Fruit fly (Drosophila melanogaster) whole organism, adult: Measurements from ENCODE around the gene Hasp.

ENCODE experiments used
- CG11617 ChIP-seq: fragments of 200-800 bp; sonication (Bioruptor generic); optimal IDR thresholded peaks from 2 replicates; lab custom pipeline; 2017; ENCODE audit warnings: mild to moderate bottlenecking, missing biosample characterization, missing genetic modification reagents, missing genetic modification characterization
- CG12768 ChIP-seq: fragments of 200-800 bp; sonication (Bioruptor generic); optimal IDR thresholded peaks from 2 replicates; lab custom pipeline; 2017; ENCODE audit warnings: missing biosample characterization, missing genetic modification characterization, mild to moderate bottlenecking, moderate library complexity, missing genetic modification reagents
- CG14711 ChIP-seq: fragments of 200-800 bp; sonication (Bioruptor generic); optimal IDR thresholded peaks from 2 replicates; lab custom pipeline; 2018; ENCODE audit warnings: missing biosample characterization, mild to moderate bottlenecking, missing genetic modification characterization, moderate library complexity
- CG1620 ChIP-seq: fragments of 200-800 bp; sonication (Bioruptor generic); optimal IDR thresholded peaks from 2 replicates; lab custom pipeline; 2016; ENCODE audit warnings: missing biosample characterization, missing genetic modification characterization
- CG5204 ChIP-seq: fragments of 200-800 bp; sonication (Bioruptor generic); optimal IDR thresholded peaks from 2 replicates; lab custom pipeline; 2016; ENCODE audit warnings: missing biosample characterization, missing genetic modification characterization
- CG7045 ChIP-seq: fragments of 200-800 bp; sonication (Bioruptor generic); optimal IDR thresholded peaks from 2 replicates; lab custom pipeline; 2017; ENCODE audit warnings: missing biosample characterization, mild to moderate bottlenecking, missing genetic modification characterization
- CG7101 ChIP-seq: fragments of 200-800 bp; sonication (Bioruptor generic); optimal IDR thresholded peaks from 2 replicates; lab custom pipeline; 2018; ENCODE audit warnings: missing biosample characterization, mild to moderate bottlenecking, missing genetic modification characterization, moderate library complexity
- Crg-1 ChIP-seq: fragments of 200-800 bp; sonication (Bioruptor generic); optimal IDR thresholded peaks from 2 replicates; lab custom pipeline; 2016; ENCODE audit warnings: missing biosample characterization, missing genetic modification characterization
- cic ChIP-seq: fragments of 200-800 bp; sonication (Bioruptor generic); optimal IDR thresholded peaks from 2 replicates; lab custom pipeline; 2017; ENCODE audit warnings: missing biosample characterization, mild to moderate bottlenecking, missing genetic modification characterization, moderate library complexity
- cnc ChIP-seq, 2 experiments: fragments of >200 bp; optimal IDR thresholded peaks; 2 replicates each; lab custom pipeline; 2017
- kay ChIP-seq: fragments of 200-800 bp; sonication (Bioruptor generic); peaks from one replicate; lab custom pipeline; 2016; ENCODE audit warnings: missing biosample characterization, missing genetic modification characterization, borderline replicate concordance
- ovo ChIP-seq: fragments of 200-800 bp; sonication (Bioruptor generic); optimal IDR thresholded peaks from 2 replicates; lab custom pipeline; 2016; ENCODE audit warnings: missing biosample characterization, missing genetic modification characterization
- tj ChIP-seq: fragments of 200-800 bp; sonication (Bioruptor generic); optimal IDR thresholded peaks from 3 replicates; lab custom pipeline; 2017; ENCODE audit warnings: missing biosample characterization, mild to moderate bottlenecking, missing genetic modification characterization, moderate library complexity
- toe ChIP-seq: fragments of 200-800 bp; sonication (Bioruptor generic); optimal IDR thresholded peaks from 2 replicates; lab custom pipeline; 2016; ENCODE audit warnings: missing biosample characterization, missing genetic modification characterization

DNA sequence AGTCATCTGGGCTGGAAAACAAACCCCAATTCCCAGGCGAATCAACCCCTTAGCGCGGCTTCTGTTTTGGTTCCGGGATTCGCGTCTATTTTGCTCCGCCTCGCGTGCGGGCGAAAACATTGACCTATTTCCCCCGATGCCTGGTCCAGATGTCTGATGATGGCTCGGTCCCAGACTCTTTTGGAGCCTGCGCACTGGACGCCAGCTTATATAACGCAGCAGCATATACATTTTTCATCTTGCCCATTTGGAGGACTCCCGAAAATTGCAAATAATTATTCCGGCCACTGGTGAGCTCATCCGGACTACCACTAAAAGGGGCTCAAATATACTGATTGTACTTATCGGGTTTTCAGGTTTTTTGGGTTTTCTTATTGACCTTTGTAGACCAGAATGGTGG, 942 bp downstream of the Hasp start:
- no peak for TF ChIP-seq CG11617 (GFP tag; lab: Kevin White, UChicago)
- no peak for TF ChIP-seq cic
- TF ChIP-seq CG7045 (GFP tag; lab: Kevin White, UChicago) = no peak
- no peak for TF ChIP-seq cnc (optimal IDR thresholded peaks at IDR 0.05; lab: Kevin White, UChicago)
- TF ChIP-seq CG1620 (GFP tag; lab: Kevin White, UChicago) = no peak
- no peak for TF ChIP-seq CG7101 (tag; lab: Kevin White, UChicago)
- no peak for TF ChIP-seq CG5204
- no peak for TF ChIP-seq kay (GFP tag; lab: Kevin White, UChicago)
- TF ChIP-seq ovo (GFP tag; lab: Kevin White, UChicago) = no peak
- TF ChIP-seq tj (GFP tag; lab: Kevin White, UChicago) = no peak
- no peak for TF ChIP-seq CG12768 (GFP tag; lab: Kevin White, UChicago)
- no peak for TF ChIP-seq CG14711 (tag; lab: Kevin White, UChicago)
- no peak for TF ChIP-seq Crg-1
- TF ChIP-seq toe = no peak
